Fruit fly (Drosophila melanogaster): ENCODE data around the gene CG6138.

CG6138 gene

DNA sequence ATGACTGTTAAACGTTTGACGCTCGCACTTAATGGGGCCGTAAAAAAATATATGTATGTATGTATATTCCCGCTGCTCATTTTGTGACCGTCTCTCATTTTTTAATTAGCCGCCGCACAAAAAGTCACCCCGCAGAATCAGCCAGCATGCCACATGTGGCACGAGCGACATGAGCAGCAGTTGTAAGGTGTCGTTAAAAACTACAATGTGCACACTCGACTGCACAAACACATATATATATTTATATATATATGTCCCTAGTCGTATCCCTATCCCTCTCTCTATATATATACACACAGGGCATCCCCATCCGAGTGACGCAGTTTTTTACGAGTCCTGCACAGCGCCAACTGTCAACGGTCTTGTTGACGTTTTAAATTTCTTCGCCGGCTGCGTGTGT is 13.4 kb upstream of the CG6138 start (continued):
- no peak for TF ChIP-seq CG42726 (GFP tag; IDR thresholded peaks at IDR 0.05; ENCODE audit: partially characterized antibody)
- no peak for TF ChIP-seq CG11093 (GFP tag; IDR thresholded peaks at IDR 0.05)
- TF ChIP-seq CG6813 (GFP tag; optimal IDR thresholded peaks at IDR 0.05): no peak
- no peak for TF ChIP-seq chn (GFP tag; optimal IDR thresholded peaks at IDR 0.05)
- TF ChIP-seq CG8478 (optimal IDR thresholded peaks at IDR 0.05): no peak
- no peak for TF ChIP-seq lbe (GFP tag; optimal IDR thresholded peaks at IDR 0.05)
- TF ChIP-seq CG31388 (GFP tag; optimal IDR thresholded peaks at IDR 0.05): no peak
- no peak for TF ChIP-seq Optix (GFP tag; IDR thresholded peaks at IDR 0.05)
- no peak for TF ChIP-seq unc-4 (GFP tag; IDR thresholded peaks at IDR 0.05; ENCODE audit: partially characterized antibody)
- TF ChIP-seq CG13123 (GFP tag; optimal IDR thresholded peaks at IDR 0.05): no peak
- TF ChIP-seq CG15601 (tag; optimal IDR thresholded peaks at IDR 0.05): no peak
- TF ChIP-seq CG4360 (GFP tag; IDR thresholded peaks at IDR 0.05): no peak
- TF ChIP-seq CG3995 (GFP tag; optimal IDR thresholded peaks at IDR 0.05): no peak
- no peak for TF ChIP-seq CG30403 (GFP tag; optimal IDR thresholded peaks at IDR 0.05)
- TF ChIP-seq Ssrp (tag; optimal IDR thresholded peaks at IDR 0.05): no peak
- TF ChIP-seq CG4404 (GFP tag; IDR thresholded peaks at IDR 0.05): no peak
- TF ChIP-seq CG11456 (GFP tag; IDR thresholded peaks at IDR 0.05): no peak
- no peak for TF ChIP-seq maf-S (GFP tag; optimal IDR thresholded peaks at IDR 0.05)
- TF ChIP-seq z (GFP tag; IDR thresholded peaks at IDR 0.05): no peak
- TF ChIP-seq CG17328 (GFP tag; IDR thresholded peaks at IDR 0.05): no peak
- TF ChIP-seq CG1233 (GFP tag; optimal IDR thresholded peaks at IDR 0.05): no peak
- TF ChIP-seq chinmo (GFP tag; IDR thresholded peaks at IDR 0.05; ENCODE audit: partially characterized antibody): 0 out of 4 replicates have a peak, but pooled peaks have one; percentile 17
- no peak for TF ChIP-seq Jarid2 (GFP tag; optimal IDR thresholded peaks at IDR 0.05)
- TF ChIP-seq dati (GFP tag; IDR thresholded peaks at IDR 0.05): no peak
- TF ChIP-seq Lpt (GFP tag; optimal IDR thresholded peaks at IDR 0.05): no peak
- no peak for TF ChIP-seq en (GFP tag; optimal IDR thresholded peaks at IDR 0.05)
- peak; percentile 37 for TF ChIP-seq sens (GFP tag)
- TF ChIP-seq vfl (GFP tag; optimal IDR thresholded peaks at IDR 0.05): no peak
- peak; percentile 15 for TF ChIP-seq HLHmδ (GFP tag; optimal IDR thresholded peaks at IDR 0.05)

DNA sequence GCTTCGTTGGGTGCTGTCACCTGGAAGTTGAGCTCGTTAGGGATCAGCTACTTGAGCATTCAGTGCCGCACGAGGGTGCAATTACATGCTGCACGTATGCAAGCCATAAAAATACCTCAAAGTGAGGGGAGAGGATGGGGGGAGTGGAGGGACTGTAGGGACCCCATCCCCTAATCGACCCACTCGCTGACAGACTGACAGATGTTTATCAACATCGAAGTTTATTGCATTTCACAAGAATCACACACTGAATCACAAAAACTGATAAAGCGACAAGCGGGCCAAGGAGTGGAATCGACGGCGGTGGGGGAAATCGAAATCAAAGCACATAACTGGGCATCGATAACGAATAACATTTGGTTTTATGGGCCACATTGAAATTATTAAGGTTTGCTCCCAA is 12.4 kb upstream of the CG6138 start:
- TF ChIP-seq Med (GFP tag): peak; percentile 55
- TF ChIP-seq CG10959 (GFP tag; IDR thresholded peaks at IDR 0.05): no peak
- no peak for TF ChIP-seq ranshi (GFP tag; IDR thresholded peaks at IDR 0.05)
- TF ChIP-seq sd (tag; optimal IDR thresholded peaks at IDR 0.05): peak; percentile 81
- TF ChIP-seq bigmax (GFP tag; optimal IDR thresholded peaks at IDR 0.05): no peak
- TF ChIP-seq unpg (GFP tag; optimal IDR thresholded peaks at IDR 0.05): no peak
- no peak for TF ChIP-seq Optix (GFP tag; IDR thresholded peaks at IDR 0.05)
- TF ChIP-seq Opbp (GFP tag; IDR thresholded peaks at IDR 0.05; ENCODE audit: partially characterized antibody): no peak
- peak; percentile 24 for TF ChIP-seq pros (GFP tag; optimal IDR thresholded peaks at IDR 0.05)
- TF ChIP-seq CG9797 (GFP tag; optimal IDR thresholded peaks at IDR 0.05): no peak
- TF ChIP-seq lab (GFP tag; optimal IDR thresholded peaks at IDR 0.05): peak; percentile 42
- no peak for TF ChIP-seq ATbp (GFP tag; optimal IDR thresholded peaks at IDR 0.05)
- no peak for TF ChIP-seq CG10274 (GFP tag; optimal IDR thresholded peaks at IDR 0.05)
- TF ChIP-seq cato (GFP tag; optimal IDR thresholded peaks at IDR 0.05; ENCODE audit: borderline replicate concordance): no peak
- no peak for TF ChIP-seq CG13775 (GFP tag; optimal IDR thresholded peaks at IDR 0.05)
- TF ChIP-seq twi (tag; optimal IDR thresholded peaks at IDR 0.05): peak; percentile 81
- no peak for TF ChIP-seq CG34422 (GFP tag; IDR thresholded peaks at IDR 0.05)
- TF ChIP-seq lilli (GFP tag; optimal IDR thresholded peaks at IDR 0.05): no peak
- TF ChIP-seq Tbp (GFP tag; optimal IDR thresholded peaks at IDR 0.05): no peak
- TF ChIP-seq Pdp1 (GFP tag; optimal IDR thresholded peaks at IDR 0.05): no peak
- peak; percentile 86 for TF ChIP-seq crol (GFP tag; IDR thresholded peaks at IDR 0.05)
- peak; percentile 96 for TF ChIP-seq CG2199 (GFP tag; IDR thresholded peaks at IDR 0.05)
- TF ChIP-seq Hey (tag; optimal IDR thresholded peaks at IDR 0.05): peak; percentile 32
- TF ChIP-seq vvl (GFP tag; IDR thresholded peaks at IDR 0.05): peak; percentile 36; the same call in 1 of the 2 replicates
- TF ChIP-seq pnt (GFP tag; optimal IDR thresholded peaks at IDR 0.05): no peak

Measured in whole organism, embryonic.